Worm (Caenorhabditis elegans): ENCODE measurements around the gene W03C9.8.

The W03C9.8 gene

ce11 chrII:11958793-11959574 is 10.4 kb downstream of the W03C9.8 start (continued):
- TF ChIP-seq Y116A8C.19 (tag; optimal IDR thresholded peaks at IDR 0.05; ENCODE audit: borderline replicate concordance) = no peak
- TF ChIP-seq tbx-2 (tag; optimal IDR thresholded peaks at IDR 0.05) = peak; percentile 57
- TF ChIP-seq nhr-77 (tag; optimal IDR thresholded peaks at IDR 0.05) = peak; percentile 59
- TF ChIP-seq pqm-1 (tag; optimal IDR thresholded peaks at IDR 0.05) = no peak
- no peak for TF ChIP-seq egl-27 (tag; optimal IDR thresholded peaks at IDR 0.05)
- no peak for TF ChIP-seq unc-98 (GFP tag; IDR thresholded peaks at IDR 0.05)
- TF ChIP-seq fkh-8 (tag; optimal IDR thresholded peaks at IDR 0.05) = peak; percentile 73
- peak; percentile 47 for TF ChIP-seq unc-86 (tag; optimal IDR thresholded peaks at IDR 0.05)
- peak; percentile 36 for TF ChIP-seq lir-3 (tag; optimal IDR thresholded peaks at IDR 0.05; ENCODE audit: poor library complexity)
- TF ChIP-seq nhr-19 (GFP tag; conservative IDR thresholded peaks at IDR 0.05) = peak; percentile 66
- TF ChIP-seq mdl-1 (tag; optimal IDR thresholded peaks at IDR 0.05) = peak in 1 of 2 experiments; percentile 57
- TF ChIP-seq zag-1 (tag; optimal IDR thresholded peaks at IDR 0.05) = no peak
- TF ChIP-seq egl-13 (tag; optimal IDR thresholded peaks at IDR 0.05) = no peak
- no peak for TF ChIP-seq nhr-11 (tag; optimal IDR thresholded peaks at IDR 0.05)
- TF ChIP-seq grh-1 (GFP tag; IDR thresholded peaks at IDR 0.05) = no peak
- peak; percentile 8 for TF ChIP-seq vab-15 (tag; optimal IDR thresholded peaks at IDR 0.05)
- TF ChIP-seq rnt-1 (tag; optimal IDR thresholded peaks at IDR 0.05) = peak; percentile 86
- TF ChIP-seq nhr-20 (tag; optimal IDR thresholded peaks at IDR 0.05) = peak; percentile 71
- no peak for TF ChIP-seq mef-2 (tag; optimal IDR thresholded peaks at IDR 0.05)
- TF ChIP-seq nhr-237 (tag; optimal IDR thresholded peaks at IDR 0.05) = no peak
- no peak for TF ChIP-seq ama-1 (optimal IDR thresholded peaks at IDR 0.05)
- TF ChIP-seq blmp-1 (tag; optimal IDR thresholded peaks at IDR 0.05) = peak; percentile 20
- TF ChIP-seq efl-1 (optimal IDR thresholded peaks at IDR 0.05) = peak; percentile 36 to 62
- TF ChIP-seq efl-1 (GFP tag; optimal IDR thresholded peaks at IDR 0.05 in 1 of 2) = peak; percentile 55 to 95
- TF ChIP-seq unc-130 (tag; optimal IDR thresholded peaks at IDR 0.05) = peak; percentile 66
- no peak for TF ChIP-seq aha-1 (tag; optimal IDR thresholded peaks at IDR 0.05)
- TF ChIP-seq fos-1 (tag; optimal IDR thresholded peaks at IDR 0.05) = peak; percentile 53
- peak; percentile 52 for TF ChIP-seq lin-14 (GFP tag; optimal IDR thresholded peaks at IDR 0.05)
- TF ChIP-seq C34B4.2 (tag; optimal IDR thresholded peaks at IDR 0.05) = no peak
- TF ChIP-seq ceh-82 (tag; optimal IDR thresholded peaks at IDR 0.05) = peak in 2 of 3 experiments; percentile 35 to 73
- TF ChIP-seq pag-3 (tag; optimal IDR thresholded peaks at IDR 0.05; ENCODE audit: borderline replicate concordance, insufficient read depth) = no peak
- peak; percentile 61 for TF ChIP-seq C16A3.4 (tag; optimal IDR thresholded peaks at IDR 0.05)
- peak; percentile 56 for TF ChIP-seq nhr-90 (tag; optimal IDR thresholded peaks at IDR 0.05; ENCODE audit: poor library complexity)
- no peak for TF ChIP-seq sptf-1 (tag; optimal IDR thresholded peaks at IDR 0.05)

- TF ChIP-seq xbp-1 (tag; optimal IDR thresholded peaks at IDR 0.05) (peak; percentile 59), elt-3 (tag; optimal IDR thresholded peaks at IDR 0.05) (peak in 2 of 6 experiments; percentile 5 to 21), egl-27 (tag; optimal IDR thresholded peaks at IDR 0.05) (no peak), ets-5 (GFP tag; IDR thresholded peaks at IDR 0.05) (no peak), mab-9 (GFP tag; IDR thresholded peaks at IDR 0.05) (peak; percentile 39; the same call in 1 of the 2 replicates), ama-1 (optimal IDR thresholded peaks at IDR 0.05) (no peak), hlh-17 (GFP tag; optimal IDR thresholded peaks at IDR 0.05; ENCODE audit: borderline replicate concordance) (no peak), ceh-88 (GFP tag; IDR thresholded peaks at IDR 0.05) (peak; percentile 45; the same call in 1 of the 2 replicates), ceh-63 (GFP tag; optimal IDR thresholded peaks at IDR 0.05) (no peak), nhr-90 (tag; optimal IDR thresholded peaks at IDR 0.05; ENCODE audit: poor library complexity) (peak; percentile 71), unc-62 (GFP tag; optimal IDR thresholded peaks at IDR 0.05) (no peak), egl-13 (tag; optimal IDR thresholded peaks at IDR 0.05) (peak; percentile 76), nhr-28 (tag; optimal IDR thresholded peaks at IDR 0.05) (no peak), irx-1 (tag; optimal IDR thresholded peaks at IDR 0.05) (peak; percentile 65), ztf-11 (tag; optimal IDR thresholded peaks at IDR 0.05) (peak in 1 of 2 experiments; percentile 58), nhr-19 (GFP tag; conservative IDR thresholded peaks at IDR 0.05) (peak; percentile 77), unc-130 (tag; optimal IDR thresholded peaks at IDR 0.05) (peak; percentile 60), fos-1 (tag; optimal IDR thresholded peaks at IDR 0.05) (peak; percentile 43), pqm-1 (tag; optimal IDR thresholded peaks at IDR 0.05) (no peak), dpl-1 (GFP tag; optimal IDR thresholded peaks at IDR 0.05) (peak; percentile 1 to 17 (median 3)), ceh-8 (GFP tag; optimal IDR thresholded peaks at IDR 0.05) (peak; percentile 85), efl-1 (optimal IDR thresholded peaks at IDR 0.05) (peak; percentile 26 to 49), efl-1 (GFP tag; optimal IDR thresholded peaks at IDR 0.05 in 1 of 2) (peak; percentile 46 to 92), snpc-4 (tag; optimal IDR thresholded peaks at IDR 0.05) (peak; percentile 30)
These were observed 12.1 kb downstream of the W03C9.8 start for ce11 chrII:11960596-11961217.

All from whole organism, L1 larva.